Fruit fly (Drosophila melanogaster): Measurements from ENCODE around the gene CG32110.

Gene CG32110

DNA sequence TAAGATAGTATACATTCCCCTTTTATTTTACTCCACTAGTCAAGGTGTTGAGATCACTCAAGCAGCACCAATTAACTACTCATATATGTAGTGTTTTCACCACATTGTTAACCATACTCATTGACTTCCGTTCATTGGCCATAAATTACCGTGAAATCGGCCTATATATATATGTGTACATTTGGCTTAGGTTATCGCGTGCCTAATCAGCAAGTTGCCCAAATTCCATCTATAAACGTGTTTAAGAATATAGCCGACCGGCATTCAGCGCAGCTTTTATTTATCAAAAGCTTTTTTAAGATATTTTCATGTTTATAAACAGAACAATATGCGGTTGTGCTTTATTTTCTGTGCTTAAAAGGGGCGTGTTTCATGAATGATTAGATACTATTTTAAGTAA, 20.0 kb downstream of the CG32110 start:
- no peak for TF ChIP-seq psq (optimal IDR thresholded peaks at IDR 0.05)
- no peak for TF ChIP-seq Myc (optimal IDR thresholded peaks at IDR 0.05)
- TF ChIP-seq Sin3A (optimal IDR thresholded peaks at IDR 0.05) = no peak
- TF ChIP-seq insv (optimal IDR thresholded peaks at IDR 0.05) = no peak
- no peak for TF ChIP-seq ttk (optimal IDR thresholded peaks at IDR 0.05)

- TF ChIP-seq Myc (optimal IDR thresholded peaks at IDR 0.05) = no peak
- no peak for TF ChIP-seq ttk (optimal IDR thresholded peaks at IDR 0.05)
- TF ChIP-seq psq (optimal IDR thresholded peaks at IDR 0.05) = no peak
- TF ChIP-seq Sin3A (optimal IDR thresholded peaks at IDR 0.05) = no peak
- TF ChIP-seq h (optimal IDR thresholded peaks at IDR 0.05) = no peak
- TF ChIP-seq insv (optimal IDR thresholded peaks at IDR 0.05) = no peak
Observed at dm6 chr3L:12830416-12830815, 21.9 kb downstream of the CG32110 start.

dm6 chr3L:12831290-12831952, 22.9 kb downstream of the CG32110 start:
- no peak for TF ChIP-seq Myc (optimal IDR thresholded peaks at IDR 0.05)
- TF ChIP-seq Sin3A (optimal IDR thresholded peaks at IDR 0.05) = no peak
- TF ChIP-seq insv (optimal IDR thresholded peaks at IDR 0.05) = no peak
- no peak for TF ChIP-seq ttk (optimal IDR thresholded peaks at IDR 0.05)
- TF ChIP-seq h (optimal IDR thresholded peaks at IDR 0.05) = no peak
- TF ChIP-seq psq (optimal IDR thresholded peaks at IDR 0.05) = no peak

- TF ChIP-seq Myc (optimal IDR thresholded peaks at IDR 0.05) = no peak
- no peak for TF ChIP-seq insv (optimal IDR thresholded peaks at IDR 0.05)
- no peak for TF ChIP-seq ttk (optimal IDR thresholded peaks at IDR 0.05)
- TF ChIP-seq Sin3A (optimal IDR thresholded peaks at IDR 0.05) = no peak
- TF ChIP-seq psq (optimal IDR thresholded peaks at IDR 0.05) = no peak
- TF ChIP-seq h (optimal IDR thresholded peaks at IDR 0.05) = no peak
Observed at dm6 chr3L:12832355-12832881, 23.9 kb downstream of the CG32110 start.

DNA sequence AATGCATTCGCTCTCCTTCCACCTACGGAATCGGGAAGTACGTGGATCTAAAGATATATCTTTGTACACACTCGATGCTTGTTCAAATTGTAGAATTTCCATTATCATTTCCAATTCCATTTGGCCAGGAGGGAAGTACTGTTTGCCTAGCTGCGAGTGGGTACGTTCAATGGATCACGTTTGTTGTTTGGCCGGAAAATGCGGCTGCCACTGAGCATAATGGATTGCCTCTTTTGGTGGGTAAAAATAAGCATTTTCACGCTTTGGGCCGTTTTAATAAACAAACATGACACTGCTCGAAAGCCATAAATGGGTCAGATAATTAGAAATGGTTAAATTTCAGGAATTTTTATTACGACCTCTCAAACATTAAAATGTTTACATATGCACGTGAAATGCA, 24.8 kb downstream of the CG32110 start:
- TF ChIP-seq Sin3A (optimal IDR thresholded peaks at IDR 0.05) (no peak), insv (optimal IDR thresholded peaks at IDR 0.05) (no peak), ttk (optimal IDR thresholded peaks at IDR 0.05) (no peak), psq (optimal IDR thresholded peaks at IDR 0.05) (no peak), Myc (optimal IDR thresholded peaks at IDR 0.05) (no peak), h (optimal IDR thresholded peaks at IDR 0.05) (no peak)

- TF ChIP-seq ttk (optimal IDR thresholded peaks at IDR 0.05) = no peak
- TF ChIP-seq psq (optimal IDR thresholded peaks at IDR 0.05) = no peak
- TF ChIP-seq h (optimal IDR thresholded peaks at IDR 0.05) = no peak
- TF ChIP-seq Sin3A (optimal IDR thresholded peaks at IDR 0.05) = no peak
- TF ChIP-seq insv (optimal IDR thresholded peaks at IDR 0.05) = no peak
- no peak for TF ChIP-seq Myc (optimal IDR thresholded peaks at IDR 0.05)
Observed at dm6 chr3L:12833864-12834525, 25.5 kb downstream of the CG32110 start.

dm6 chr3L:12834526-12835213, 26.1 kb downstream of the CG32110 start:
- no peak for TF ChIP-seq Myc (optimal IDR thresholded peaks at IDR 0.05)
- TF ChIP-seq insv (optimal IDR thresholded peaks at IDR 0.05) = no peak
- no peak for TF ChIP-seq psq (optimal IDR thresholded peaks at IDR 0.05)
- no peak for TF ChIP-seq ttk (optimal IDR thresholded peaks at IDR 0.05)
- no peak for TF ChIP-seq Sin3A (optimal IDR thresholded peaks at IDR 0.05)
- TF ChIP-seq h (optimal IDR thresholded peaks at IDR 0.05) = no peak

- TF ChIP-seq psq (optimal IDR thresholded peaks at IDR 0.05) (no peak), ttk (optimal IDR thresholded peaks at IDR 0.05) (no peak), insv (optimal IDR thresholded peaks at IDR 0.05) (no peak), h (optimal IDR thresholded peaks at IDR 0.05) (no peak), Myc (optimal IDR thresholded peaks at IDR 0.05) (no peak), Sin3A (optimal IDR thresholded peaks at IDR 0.05) (no peak)
Observed at dm6 chr3L:12835511-12836479, 27.3 kb downstream of the CG32110 start.

DNA sequence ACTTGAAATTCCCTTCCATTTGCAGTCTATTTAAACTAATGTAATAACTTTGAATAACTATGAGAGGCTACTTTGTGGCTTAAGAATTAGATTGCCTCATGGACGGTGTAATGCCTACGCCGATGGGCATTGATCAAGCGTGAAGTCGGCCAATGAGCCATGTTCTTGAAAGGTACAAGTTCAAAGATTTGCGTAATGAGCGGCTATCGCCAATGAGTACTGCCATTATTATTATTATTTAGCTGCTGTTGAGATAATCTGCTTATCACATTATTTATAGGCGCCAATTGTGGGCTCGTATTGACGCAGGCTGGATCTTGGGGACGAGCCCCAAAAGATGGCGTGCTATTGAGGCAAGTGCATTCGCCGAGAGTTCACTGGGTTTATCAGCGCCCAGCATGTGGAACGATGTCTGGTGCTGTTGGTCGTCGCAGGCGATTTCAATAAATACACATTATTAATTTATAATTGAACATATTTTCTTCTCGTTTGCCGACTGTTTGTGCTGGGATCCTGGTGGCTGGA, 28.7 kb downstream of the CG32110 start:
- no peak for TF ChIP-seq ttk (optimal IDR thresholded peaks at IDR 0.05)
- TF ChIP-seq psq (optimal IDR thresholded peaks at IDR 0.05) = no peak

- TF ChIP-seq h (optimal IDR thresholded peaks at IDR 0.05) (no peak), insv (optimal IDR thresholded peaks at IDR 0.05) (no peak), psq (optimal IDR thresholded peaks at IDR 0.05) (no peak), ttk (optimal IDR thresholded peaks at IDR 0.05) (no peak), Myc (optimal IDR thresholded peaks at IDR 0.05) (no peak), Sin3A (optimal IDR thresholded peaks at IDR 0.05) (no peak)
Observed at dm6 chr3L:12839882-12840281, 31.4 kb downstream of the CG32110 start.

DNA sequence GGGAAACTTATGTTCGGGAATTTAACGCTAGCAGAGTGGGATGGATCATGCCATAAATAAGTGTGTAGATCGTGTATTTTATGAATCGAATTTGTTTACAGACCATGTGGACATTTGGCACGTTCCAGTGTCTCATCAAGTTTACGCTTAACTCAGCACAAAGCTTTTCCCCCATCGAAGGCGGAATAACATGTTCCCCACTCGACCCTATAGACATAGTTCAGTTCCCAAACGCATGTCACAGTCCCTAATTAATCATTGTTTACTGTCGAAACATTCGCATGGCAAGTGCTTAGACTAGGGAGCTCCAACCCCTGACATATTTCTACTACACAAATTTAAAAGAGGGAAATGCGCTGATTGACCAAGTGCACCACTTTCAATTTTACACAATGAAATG, 32.9 kb downstream of the CG32110 start:
- TF ChIP-seq psq (optimal IDR thresholded peaks at IDR 0.05) (no peak), h (optimal IDR thresholded peaks at IDR 0.05) (no peak), Myc (optimal IDR thresholded peaks at IDR 0.05) (no peak), insv (optimal IDR thresholded peaks at IDR 0.05) (no peak), Sin3A (optimal IDR thresholded peaks at IDR 0.05) (no peak), ttk (optimal IDR thresholded peaks at IDR 0.05) (no peak)
